Worm (Caenorhabditis elegans): ENCODE measurements around the gene M01E10.3.

DNA sequence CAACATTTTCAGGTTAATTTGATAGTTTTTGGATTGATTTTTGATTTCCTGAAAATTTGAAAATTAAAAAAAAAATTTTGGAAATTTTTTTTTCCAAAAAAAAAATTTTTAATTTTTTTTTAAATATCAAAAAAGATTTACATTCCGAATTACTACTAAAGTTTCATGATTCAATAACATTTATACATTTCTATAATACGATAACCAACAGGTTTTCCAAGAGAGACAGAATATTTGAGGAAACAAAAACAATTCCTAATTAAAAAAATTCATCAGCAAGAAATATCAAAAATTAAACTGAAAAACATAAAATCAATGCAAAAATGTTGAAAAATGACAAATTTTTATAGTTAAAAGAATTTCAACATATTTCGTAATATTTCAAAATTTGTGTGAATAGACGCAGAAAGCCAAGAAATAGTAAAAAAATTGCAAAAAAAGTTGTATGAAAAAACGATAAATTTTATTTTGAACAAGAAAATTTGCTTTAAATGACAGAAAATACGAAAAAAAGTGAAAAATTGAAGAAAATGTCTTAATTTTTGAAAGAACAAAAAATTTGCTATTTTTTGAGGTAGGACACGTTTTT, 22.7 kb upstream of the M01E10.3 start, which contains the start of gene Y39A3A.4:
- no peak for TF ChIP-seq nfya-1 (tag; optimal IDR thresholded peaks at IDR 0.05)
- no peak for TF ChIP-seq hlh-15 (tag; optimal IDR thresholded peaks at IDR 0.05)
- no peak for TF ChIP-seq ama-1 (optimal IDR thresholded peaks at IDR 0.05)
- no peak for TF ChIP-seq eyg-1 (tag; optimal IDR thresholded peaks at IDR 0.05)
- TF ChIP-seq fkh-10 (GFP tag; optimal IDR thresholded peaks at IDR 0.05): no peak
- TF ChIP-seq C08G9.2 (tag; optimal IDR thresholded peaks at IDR 0.05): no peak
- TF ChIP-seq tbx-2 (tag; optimal IDR thresholded peaks at IDR 0.05): no peak
- no peak for TF ChIP-seq ceh-18 (tag; optimal IDR thresholded peaks at IDR 0.05)
